Worm (Caenorhabditis elegans): ENCODE data around the gene H25K10.1.

DNA sequence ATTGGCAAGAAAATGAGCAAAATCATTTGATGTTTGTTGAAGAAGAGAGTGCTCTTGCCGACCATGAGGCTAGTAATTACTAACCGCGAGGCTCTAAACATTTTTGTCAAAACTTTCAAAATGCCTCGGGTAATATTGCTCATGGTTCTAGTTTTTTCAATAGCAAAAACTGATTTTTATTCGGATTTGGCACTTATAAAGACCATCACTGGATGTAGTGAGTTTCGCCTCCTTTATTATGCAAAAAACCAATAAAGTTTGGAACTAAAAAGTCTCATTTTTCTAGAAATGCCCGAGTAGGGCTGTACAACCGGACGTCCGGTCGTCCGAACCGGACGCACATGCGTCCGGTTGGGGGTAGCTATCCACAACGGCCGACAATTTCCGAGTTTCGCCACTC lies 30.9 kb downstream of the H25K10.1 start, which contains the start of the genes hpa-1 and irld-39:
- TF ChIP-seq ceh-40 (GFP tag; IDR thresholded peaks at IDR 0.05) = no peak
- no peak for TF ChIP-seq lin-35 (GFP tag; optimal IDR thresholded peaks at IDR 0.05)
- TF ChIP-seq sea-2 (GFP tag; IDR thresholded peaks at IDR 0.05) = no peak
- no peak for TF ChIP-seq aptf-2 (GFP tag; conservative IDR thresholded peaks at IDR 0.05)

Measured in whole organism, young adult.